Worm (Caenorhabditis elegans): ENCODE measurements around the gene fbxa-82.

The fbxa-82 gene

DNA sequence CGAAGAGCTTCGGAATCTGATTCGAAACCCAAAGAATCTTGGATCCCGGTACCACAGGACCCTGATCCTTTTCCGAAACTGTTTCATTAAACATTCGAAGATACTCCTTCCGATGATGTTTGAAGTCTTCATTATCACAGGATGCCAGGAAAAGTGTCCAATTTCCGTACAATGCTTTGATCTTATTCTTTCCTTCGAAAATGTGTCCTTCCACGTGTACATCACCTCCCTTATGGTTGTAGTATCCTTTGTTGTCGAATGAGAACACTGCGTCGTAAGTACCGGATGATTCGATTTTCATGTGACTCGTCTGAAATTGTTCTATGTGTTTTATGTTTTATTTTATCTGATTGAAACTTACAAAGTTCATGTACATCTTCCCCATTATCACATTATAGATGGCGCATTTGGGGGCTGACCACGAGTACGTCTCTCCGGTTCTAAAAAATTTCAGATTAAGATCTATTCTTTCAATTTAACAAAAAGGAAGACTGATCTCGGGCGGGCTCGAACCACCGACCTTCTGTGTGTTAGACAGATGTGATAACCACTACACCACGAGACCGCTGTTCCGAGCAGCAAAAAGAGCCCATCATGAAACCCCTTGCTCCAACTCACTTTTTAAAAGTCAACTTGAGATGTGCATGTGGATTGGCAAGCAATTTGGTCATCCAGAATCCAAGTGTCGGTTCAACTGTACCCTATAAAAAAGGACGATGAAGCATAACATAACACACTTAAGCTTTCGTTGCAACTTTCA, 39.6 kb downstream of the fbxa-82 start (continued):
- TF ChIP-seq zip-2 (tag; optimal IDR thresholded peaks at IDR 0.05), result no peak
- no peak for TF ChIP-seq lin-15B (tag; optimal IDR thresholded peaks at IDR 0.05)
- no peak for TF ChIP-seq ceh-32 (tag; optimal IDR thresholded peaks at IDR 0.05; ENCODE audit: poor library complexity)
- no peak for TF ChIP-seq dve-1 (tag; optimal IDR thresholded peaks at IDR 0.05; ENCODE audit: insufficient read depth)
- TF ChIP-seq nhr-10 (tag; optimal IDR thresholded peaks at IDR 0.05), result no peak
- no peak for TF ChIP-seq daf-16 (GFP tag; optimal IDR thresholded peaks at IDR 0.05)
- no peak for TF ChIP-seq daf-16 (tag; optimal IDR thresholded peaks at IDR 0.05)
- 0 out of 2 replicates have a peak, but pooled peaks have one; percentile 14 for TF ChIP-seq nhr-42 (GFP tag; IDR thresholded peaks at IDR 0.05)
- no peak for TF ChIP-seq lin-39 (tag; optimal IDR thresholded peaks at IDR 0.05)

DNA sequence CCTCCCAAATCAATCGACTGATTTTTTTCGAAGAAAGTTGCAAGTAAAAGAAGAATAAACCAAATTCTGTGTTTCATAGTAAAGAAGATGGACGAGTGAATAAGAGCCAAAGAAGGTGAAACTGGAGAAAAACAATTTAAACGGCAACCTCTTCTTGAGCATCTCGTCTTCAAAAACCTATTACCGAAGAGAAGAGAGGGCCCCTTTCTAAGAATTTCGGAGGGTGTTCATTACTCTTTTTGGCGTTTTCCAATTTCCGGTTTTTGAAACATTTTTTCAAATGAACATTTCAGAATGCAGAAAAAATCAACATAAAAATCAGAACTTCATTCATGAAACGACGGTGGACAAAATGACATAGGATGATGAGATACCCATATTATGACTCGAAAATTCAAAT, 40.8 kb downstream of the fbxa-82 start, which contains the start of gene nmr-2:
Gene nmr-2 (minus strand): TSS at position 101 of the 400 bp plus-strand sequence.
- TF ChIP-seq ama-1 (optimal IDR thresholded peaks at IDR 0.05) (peak; percentile 42), aly-2 (tag; optimal IDR thresholded peaks at IDR 0.05) (no peak), nhr-237 (tag; optimal IDR thresholded peaks at IDR 0.05) (no peak), F26F4.8 (GFP tag; conservative IDR thresholded peaks at IDR 0.05) (no peak)

DNA sequence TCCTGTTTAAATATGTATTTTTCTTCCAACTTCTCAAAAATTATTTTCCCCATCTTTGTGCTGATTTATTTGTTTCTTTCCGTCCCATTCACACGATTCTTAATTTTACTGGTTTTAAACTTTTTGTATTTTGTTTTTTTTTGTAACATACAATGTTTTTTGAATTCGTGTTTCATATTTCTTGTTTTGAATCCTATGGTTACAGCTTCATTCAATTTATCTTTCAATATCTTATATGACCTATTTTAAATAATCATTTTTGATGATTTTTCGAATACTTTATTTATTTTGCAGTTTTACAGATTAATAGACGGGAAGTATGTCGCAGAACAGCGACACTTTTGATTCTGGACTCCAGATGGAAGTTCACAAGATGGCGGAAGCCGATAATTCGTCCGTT, 47.5 kb downstream of the fbxa-82 start, which contains the start of gene hrde-2:
Gene hrde-2 (plus strand): TSS at position 301 of the 400 bp plus-strand sequence.
- TF ChIP-seq lin-29 (GFP tag; IDR thresholded peaks at IDR 0.05), result no peak
- no peak for TF ChIP-seq lim-7 (GFP tag; IDR thresholded peaks at IDR 0.05)
- TF ChIP-seq mdt-29 (GFP tag; IDR thresholded peaks at IDR 0.05), result no peak

DNA sequence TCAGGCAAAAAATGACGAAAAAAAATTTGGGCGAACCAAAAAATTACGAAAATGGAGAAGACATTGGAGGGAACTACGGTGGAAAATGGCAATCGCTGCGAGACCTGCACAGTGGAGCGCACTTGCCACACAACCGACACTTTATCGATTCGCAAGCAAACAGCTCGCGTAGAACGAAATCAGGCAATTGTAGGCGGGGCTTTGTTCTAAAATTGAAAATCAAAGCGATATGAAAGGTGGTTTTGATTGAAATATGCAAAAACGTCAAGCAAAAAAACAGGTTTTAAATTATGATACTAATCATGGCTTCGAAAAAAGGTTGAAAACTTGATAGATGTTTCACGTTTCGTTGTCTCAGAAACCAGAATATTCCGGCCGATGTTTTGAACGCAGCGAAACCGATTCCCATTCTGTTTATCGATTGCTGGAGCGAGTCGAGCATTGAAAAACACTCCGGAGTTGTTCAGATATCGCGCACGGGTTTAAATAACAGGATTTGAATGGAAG, 50.1 kb downstream of the fbxa-82 start, which contains the start of the genes fib-1 and mut-15:
Gene fib-1 (minus strand): TSS at position 40 of the 507 bp plus-strand sequence.
Gene mut-15 (plus strand): TSS at position 360 of the 507 bp plus-strand sequence.
- TF ChIP-seq hlh-30 (tag; optimal IDR thresholded peaks at IDR 0.05; ENCODE audit: insufficient read depth) (peak; percentile 77), zip-11 (GFP tag; IDR thresholded peaks at IDR 0.05) (no peak), ZK337.2 (GFP tag; IDR thresholded peaks at IDR 0.05) (no peak), gei-8 (GFP tag; optimal IDR thresholded peaks at IDR 0.05) (no peak), ama-1 (optimal IDR thresholded peaks at IDR 0.05) (no peak), aly-2 (tag; optimal IDR thresholded peaks at IDR 0.05) (no peak), daf-19 (GFP tag; conservative IDR thresholded peaks at IDR 0.05) (peak; percentile 58; the same call in 1 of the 2 replicates), F49E8.2 (tag; optimal IDR thresholded peaks at IDR 0.05; ENCODE audit: borderline replicate concordance) (peak; percentile 48), ztf-11 (tag; optimal IDR thresholded peaks at IDR 0.05) (no peak), Y48G9A.11 (GFP tag; IDR thresholded peaks at IDR 0.05) (peak; percentile 87), pha-4 (GFP tag; IDR thresholded peaks at IDR 0.05) (peak; percentile 63; the same call in 1 of the 2 replicates), pha-4 (tag; optimal IDR thresholded peaks at IDR 0.05) (peak; percentile 27), T26A8.4 (GFP tag; IDR thresholded peaks at IDR 0.05) (peak; percentile 71; the same call in 1 of the 2 replicates), F37D6.2 (tag; optimal IDR thresholded peaks at IDR 0.05) (peak; percentile 67), mep-1 (tag; optimal IDR thresholded peaks at IDR 0.05) (peak; percentile 96), snpc-4 (tag; optimal IDR thresholded peaks at IDR 0.05) (no peak), dmd-8 (GFP tag; IDR thresholded peaks at IDR 0.05) (no peak), ceh-28 (tag; optimal IDR thresholded peaks at IDR 0.05) (peak; percentile 71), ZK546.5 (tag; optimal IDR thresholded peaks at IDR 0.05) (no peak), nhr-6 (tag; optimal IDR thresholded peaks at IDR 0.05) (peak; percentile 95), unc-130 (GFP tag; optimal IDR thresholded peaks at IDR 0.05) (peak; percentile 94), lin-1 (GFP tag; IDR thresholded peaks at IDR 0.05) (no peak), nhr-237 (tag; optimal IDR thresholded peaks at IDR 0.05) (no peak), ctbp-1 (GFP tag; IDR thresholded peaks at IDR 0.05) (peak; percentile 72), lin-29 (GFP tag; IDR thresholded peaks at IDR 0.05) (no peak), Y5F2A.4 (GFP tag; optimal IDR thresholded peaks at IDR 0.05) (no peak), lin-13 (GFP tag; optimal IDR thresholded peaks at IDR 0.05) (peak; percentile 86), nhr-102 (tag; optimal IDR thresholded peaks at IDR 0.05) (peak; percentile 80), ceh-82 (tag; optimal IDR thresholded peaks at IDR 0.05) (no peak), lin-15B (tag; optimal IDR thresholded peaks at IDR 0.05) (peak; percentile 76), spr-3 (GFP tag; optimal IDR thresholded peaks at IDR 0.05) (peak; percentile 8), nhr-48 (tag; optimal IDR thresholded peaks at IDR 0.05) (peak; percentile 44), D1046.2 (GFP tag; IDR thresholded peaks at IDR 0.05) (no peak), egl-27 (tag; optimal IDR thresholded peaks at IDR 0.05) (peak; percentile 54)

Data from whole organism, L4 larva.